Worm (Caenorhabditis elegans) whole organism, early embryonic: ENCODE measurements around the gene cisd-3.1.

Experiments used
- B0310.2 ChIP-seq: sonication (generic microtip); optimal IDR thresholded peaks from 2 replicates; lab custom pipeline; 2016; ENCODE audit warnings: mild to moderate bottlenecking, missing genetic modification characterization, missing compliant biosample characterization
- F13C5.2 ChIP-seq: sonication (generic microtip); optimal IDR thresholded peaks from 2 replicates; lab custom pipeline; 2017; ENCODE audit warnings: mild to moderate bottlenecking, missing genetic modification characterization, inconsistent platforms, missing compliant biosample characterization
- ama-1 ChIP-seq: fragments of 150-350 bp; optimal IDR thresholded peaks from 2 replicates; lab custom pipeline; 2014
- hmbx-1 ChIP-seq: sonication (generic microtip); optimal IDR thresholded peaks from 2 replicates; lab custom pipeline; 2016; ENCODE audit warnings: mild to moderate bottlenecking, missing genetic modification characterization, missing compliant biosample characterization
- pes-1 ChIP-seq: fragments of 200-800 bp; sonication (Bioruptor generic); IDR thresholded peaks from 2 replicates; pipeline ENCODE4 v1.3.6; 2022; ENCODE audit warnings: missing genetic modification reagents, missing genetic modification characterization, missing compliant biosample characterization
- scrt-1 ChIP-seq: fragments of 200-800 bp; sonication (Bioruptor generic); IDR thresholded peaks from 2 replicates; pipeline ENCODE4 v1.3.6; 2022; ENCODE audit warnings: missing genetic modification characterization, missing compliant biosample characterization
- tbx-11 ChIP-seq: fragments of 200-800 bp; sonication (Bioruptor generic); IDR thresholded peaks from 2 replicates; pipeline ENCODE4 v1.3.6; 2022; ENCODE audit warnings: missing genetic modification characterization, missing compliant biosample characterization

ce11 chrIII:4513926-4514325 is 28.8 kb upstream of the cisd-3.1 start:
- TF ChIP-seq ama-1 (lab: Kevin White, UChicago) (no peak), pes-1 (GFP tag; lab: Robert Waterston, UW) (no peak), hmbx-1 (no peak), tbx-11 (GFP tag; lab: Robert Waterston, UW) (no peak), F13C5.2 (tag; lab: Kevin White, UChicago) (peak; percentile 7), B0310.2 (tag; lab: Kevin White, UChicago) (no peak), scrt-1 (no peak)
